Fruit fly (Drosophila melanogaster): ENCODE results near the gene CG14106.

Gene CG14106

dm6 chr3L:13387608-13388007 is 37.9 kb downstream of the CG14106 start, which contains the start of gene CG10171 (continued):
- TF ChIP-seq CG6791 (GFP tag; IDR thresholded peaks at IDR 0.05; ENCODE audit: partially characterized antibody) (0 out of 3 replicates have a peak, but pooled peaks have one; percentile 30), Abd-B (GFP tag; optimal IDR thresholded peaks at IDR 0.05) (peak; percentile 50), pzg (GFP tag; optimal IDR thresholded peaks at IDR 0.05) (peak; percentile 59), CG11093 (GFP tag; IDR thresholded peaks at IDR 0.05) (no peak), stwl (tag; optimal IDR thresholded peaks at IDR 0.05) (peak; percentile 85), Med (GFP tag) (peak; percentile 34), Lhr (GFP tag; optimal IDR thresholded peaks at IDR 0.05) (peak; percentile 52), CG34422 (GFP tag; IDR thresholded peaks at IDR 0.05) (peak; percentile 45; the same call in 1 of the 3 replicates), vvl (GFP tag; IDR thresholded peaks at IDR 0.05) (peak; percentile 53), shn (GFP tag; optimal IDR thresholded peaks at IDR 0.05) (no peak), Blimp-1 (GFP tag; optimal IDR thresholded peaks at IDR 0.05) (peak; percentile 50), knrl (GFP tag; IDR thresholded peaks at IDR 0.05; ENCODE audit: partially characterized antibody) (peak; percentile 39; the same call in 1 of the 3 replicates), ci (GFP tag; IDR thresholded peaks at IDR 0.05) (peak; percentile 37; the same call in 1 of the 3 replicates), org-1 (GFP tag; optimal IDR thresholded peaks at IDR 0.05) (no peak), trem (tag; optimal IDR thresholded peaks at IDR 0.05) (peak; percentile 20), fru (optimal IDR thresholded peaks at IDR 0.05) (no peak), CG13287 (GFP tag; IDR thresholded peaks at IDR 0.05; ENCODE audit: partially characterized antibody) (peak; percentile 13; the same call in 1 of the 2 replicates), Nf-YC (tag; optimal IDR thresholded peaks at IDR 0.05) (peak; percentile 0), CG7963 (GFP tag; IDR thresholded peaks at IDR 0.05; ENCODE audit: partially characterized antibody) (0 out of 3 replicates have a peak, but pooled peaks have one; percentile 19), CTCF (GFP tag; optimal IDR thresholded peaks at IDR 0.05) (peak; percentile 39), YL-1 (GFP tag; optimal IDR thresholded peaks at IDR 0.05) (peak; percentile 46), CG9932 (GFP tag; IDR thresholded peaks at IDR 0.05) (peak; percentile 45), caup (GFP tag; optimal IDR thresholded peaks at IDR 0.05; ENCODE audit: severe bottlenecking) (no peak), Dll (GFP tag; IDR thresholded peaks at IDR 0.05; ENCODE audit: partially characterized antibody) (peak; percentile 36; the same call in 2 of the 4 replicates), vnd (GFP tag; IDR thresholded peaks at IDR 0.05; ENCODE audit: partially characterized antibody) (0 out of 3 replicates have a peak, but pooled peaks have one; percentile 33), CG10565 (GFP tag; optimal IDR thresholded peaks at IDR 0.05) (no peak), ssp (GFP tag; IDR thresholded peaks at IDR 0.05) (0 out of 2 replicates have a peak, but pooled peaks have one; percentile 10), CG12659 (GFP tag; optimal IDR thresholded peaks at IDR 0.05) (peak; percentile 43), phol (tag; optimal IDR thresholded peaks at IDR 0.05) (peak; percentile 11)

dm6 chr3L:13384489-13384888 is 41.0 kb downstream of the CG14106 start, which contains the start of gene CG14110:
CG14110 (plus strand) TSS chr3L:13384789.
- no peak for TF ChIP-seq ci (GFP tag; IDR thresholded peaks at IDR 0.05)
- TF ChIP-seq CG3847 (GFP tag; IDR thresholded peaks at IDR 0.05) = no peak
- TF ChIP-seq bowl (GFP tag; IDR thresholded peaks at IDR 0.05) = no peak
- TF ChIP-seq cwo (GFP tag; optimal IDR thresholded peaks at IDR 0.05) = no peak

dm6 chr3L:13382061-13382815 is 43.2 kb downstream of the CG14106 start, which contains the start of gene ImpL1:
ImpL1 (plus strand) TSS chr3L:13382765.
- TF ChIP-seq Atf-2 (GFP tag; optimal IDR thresholded peaks at IDR 0.05) = no peak
- TF ChIP-seq Ets65A (GFP tag) = peak; percentile 36

dm6 chr3L:13381160-13381559 is 44.3 kb downstream of the CG14106 start, which contains the start of gene CG14107:
CG14107 (minus strand) TSS chr3L:13381346.
- TF ChIP-seq Ets65A (GFP tag) (peak; percentile 26), Blimp-1 (GFP tag; optimal IDR thresholded peaks at IDR 0.05) (peak; percentile 98), zf30C (GFP tag; optimal IDR thresholded peaks at IDR 0.05) (no peak)
